Worm (Caenorhabditis elegans) whole organism, L2 larva: Measurements from ENCODE around the gene R11D1.3.

Experiments
- R02D3.7 ChIP-seq: fragments of 150-350 bp; optimal IDR thresholded peaks from 2 replicates; lab custom pipeline; 2014; ENCODE audit warnings: missing biosample characterization, missing genetic modification characterization
- lsy-2 ChIP-seq, 2 experiments: fragments of 150-350 bp in 1 of 2; sonication (generic microtip) in 1 of 2; optimal IDR thresholded peaks; 2 replicates each; lab custom pipeline; 2014 to 2017; ENCODE audit warnings: missing biosample characterization in 2 of 2, missing genetic modification characterization in 2 of 2
- mab-5 ChIP-seq: fragments of 150-350 bp; optimal IDR thresholded peaks from 2 replicates; lab custom pipeline; 2014; ENCODE audit warnings: missing biosample characterization, missing genetic modification characterization
- mdl-1 ChIP-seq, 2 experiments: fragments of 150-350 bp in 1 of 2; sonication (generic microtip) in 1 of 2; optimal IDR thresholded peaks; 2 replicates each; lab custom pipeline; 2017; ENCODE audit warnings: missing biosample characterization in 2 of 2, missing genetic modification characterization in 2 of 2
- nhr-25 ChIP-seq: fragments of 150-350 bp; sonication (generic microtip); optimal IDR thresholded peaks from 3 replicates; lab custom pipeline; 2014; ENCODE audit warnings: missing biosample characterization, missing genetic modification characterization
- nhr-77 ChIP-seq: fragments of 150-350 bp; optimal IDR thresholded peaks from 2 replicates; lab custom pipeline; 2014; ENCODE audit warnings: missing biosample characterization, missing genetic modification characterization
- skn-1 ChIP-seq: sonication (generic microtip); optimal IDR thresholded peaks from 2 replicates; lab custom pipeline; 2017; ENCODE audit warnings: missing biosample characterization, missing genetic modification characterization
- snpc-4 ChIP-seq: fragments of 150-350 bp; optimal IDR thresholded peaks from 2 replicates; lab custom pipeline; 2014; ENCODE audit warnings: missing biosample characterization, missing genetic modification characterization
- unc-39 ChIP-seq: fragments of 150-350 bp; optimal IDR thresholded peaks from 2 replicates; lab custom pipeline; 2014; ENCODE audit warnings: missing biosample characterization, missing genetic modification characterization
- unc-62 ChIP-seq: fragments of 150-350 bp; optimal IDR thresholded peaks from 2 replicates; lab custom pipeline; 2014; ENCODE audit warnings: missing biosample characterization, missing genetic modification reagents, missing genetic modification characterization
- ztf-4 ChIP-seq: fragments of 150-350 bp; optimal IDR thresholded peaks from 2 replicates; lab custom pipeline; 2014; ENCODE audit warnings: missing biosample characterization, missing genetic modification characterization

- TF ChIP-seq snpc-4 (tag; lab: Kevin White, UChicago) (no peak), unc-39 (tag; lab: Kevin White, UChicago) (no peak), unc-62 (GFP tag; lab: Kevin White, UChicago) (no peak), mdl-1 (tag; optimal IDR thresholded peaks at IDR 0.05; lab: Kevin White, UChicago) (no peak), skn-1 (tag; lab: Kevin White, UChicago) (no peak), R02D3.7 (tag; lab: Kevin White, UChicago) (no peak), lsy-2 (tag; optimal IDR thresholded peaks at IDR 0.05; lab: Kevin White, UChicago) (no peak), mab-5 (no peak), nhr-25 (tag; lab: Kevin White, UChicago) (no peak), ztf-4 (tag; lab: Kevin White, UChicago) (no peak), nhr-77 (no peak)
Measured at ce11 chrV:12667397-12667796, 44.5 kb downstream of the R11D1.3 start.
